Worm (Caenorhabditis elegans) whole organism, L2 larva: ENCODE results near the gene M01F1.9.

Experiments used
- R02D3.7 ChIP-seq: fragments of 150-350 bp; optimal IDR thresholded peaks from 2 replicates; lab custom pipeline; 2014; ENCODE audit warnings: missing biosample characterization, missing genetic modification characterization
- Y55F3AM.14 ChIP-seq: fragments of 200-800 bp; sonication (Bioruptor generic); optimal IDR thresholded peaks from 2 replicates; lab custom pipeline; 2018; ENCODE audit warnings: mild to moderate bottlenecking, missing genetic modification characterization, missing compliant biosample characterization
- ZK546.5 ChIP-seq: sonication (generic microtip); optimal IDR thresholded peaks from 2 replicates; lab custom pipeline; 2017; ENCODE audit warnings: missing biosample characterization, missing genetic modification characterization
- aly-2 ChIP-seq: fragments of 150-350 bp; optimal IDR thresholded peaks from 2 replicates; lab custom pipeline; 2014; ENCODE audit warnings: missing biosample characterization, missing genetic modification characterization
- ceh-16 ChIP-seq: fragments of 150-350 bp; optimal IDR thresholded peaks from 2 replicates; lab custom pipeline; 2014; ENCODE audit warnings: missing biosample characterization, missing genetic modification characterization
- ceh-82 ChIP-seq: fragments of 150-350 bp; optimal IDR thresholded peaks from 2 replicates; lab custom pipeline; 2014; ENCODE audit warnings: missing biosample characterization, missing genetic modification characterization
- crh-2 ChIP-seq: sonication (generic microtip); optimal IDR thresholded peaks from 2 replicates; lab custom pipeline; 2017; ENCODE audit warnings: missing biosample characterization, missing genetic modification characterization
- dmd-4 ChIP-seq: sonication (generic microtip); optimal IDR thresholded peaks from 2 replicates; lab custom pipeline; 2017; ENCODE audit warnings: missing biosample characterization, missing genetic modification characterization
- elt-1 ChIP-seq: fragments of 150-350 bp; optimal IDR thresholded peaks from 2 replicates; lab custom pipeline; 2014; ENCODE audit warnings: missing biosample characterization, missing genetic modification characterization
- fos-1 ChIP-seq: fragments of 150-350 bp; optimal IDR thresholded peaks from 2 replicates; lab custom pipeline; 2014; ENCODE audit warnings: missing biosample characterization, missing genetic modification characterization
- gmeb-1 ChIP-seq: fragments of 150-350 bp; optimal IDR thresholded peaks from 2 replicates; lab custom pipeline; 2014; ENCODE audit warnings: missing biosample characterization, missing genetic modification characterization
- lin-13 ChIP-seq: fragments of 150-350 bp; optimal IDR thresholded peaks from 2 replicates; lab custom pipeline; 2014; ENCODE audit warnings: missing biosample characterization, missing genetic modification reagents, missing genetic modification characterization
- lsy-2 ChIP-seq, 2 experiments: fragments of 150-350 bp in 1 of 2; sonication (generic microtip) in 1 of 2; optimal IDR thresholded peaks; 2 replicates each; lab custom pipeline; 2014 to 2017; ENCODE audit warnings: missing biosample characterization in 2 of 2, missing genetic modification characterization in 2 of 2
- mab-5 ChIP-seq: fragments of 150-350 bp; optimal IDR thresholded peaks from 2 replicates; lab custom pipeline; 2014; ENCODE audit warnings: missing biosample characterization, missing genetic modification characterization
- mdl-1 ChIP-seq, 2 experiments: fragments of 150-350 bp in 1 of 2; sonication (generic microtip) in 1 of 2; optimal IDR thresholded peaks; 2 replicates each; lab custom pipeline; 2017; ENCODE audit warnings: missing biosample characterization in 2 of 2, missing genetic modification characterization in 2 of 2
- nhr-11 ChIP-seq: fragments of 150-350 bp; optimal IDR thresholded peaks from 2 replicates; lab custom pipeline; 2014; ENCODE audit warnings: missing biosample characterization, missing genetic modification characterization
- nhr-12 ChIP-seq: fragments of 150-350 bp; optimal IDR thresholded peaks from 2 replicates; lab custom pipeline; 2014; ENCODE audit warnings: missing biosample characterization, missing genetic modification characterization
- nhr-129 ChIP-seq: fragments of 150-350 bp; optimal IDR thresholded peaks from 2 replicates; lab custom pipeline; 2014; ENCODE audit warnings: missing biosample characterization, missing genetic modification characterization
- nhr-21 ChIP-seq: fragments of 150-350 bp; optimal IDR thresholded peaks from 2 replicates; lab custom pipeline; 2014; ENCODE audit warnings: missing biosample characterization, missing genetic modification characterization
- nhr-23 ChIP-seq: fragments of 150-350 bp; optimal IDR thresholded peaks from 2 replicates; lab custom pipeline; 2014; ENCODE audit warnings: missing biosample characterization, missing genetic modification reagents, missing genetic modification characterization
- nhr-237 ChIP-seq: fragments of 150-350 bp; optimal IDR thresholded peaks from 2 replicates; lab custom pipeline; 2014; ENCODE audit warnings: missing biosample characterization, missing genetic modification characterization
- nhr-6 ChIP-seq: fragments of 150-350 bp; optimal IDR thresholded peaks from 2 replicates; lab custom pipeline; 2014; ENCODE audit warnings: missing biosample characterization, missing genetic modification characterization
- peb-1 ChIP-seq: fragments of 150-350 bp; optimal IDR thresholded peaks from 2 replicates; lab custom pipeline; 2014; ENCODE audit warnings: missing biosample characterization, missing genetic modification characterization
- sem-4 ChIP-seq: fragments of 150-350 bp; optimal IDR thresholded peaks from 2 replicates; lab custom pipeline; 2014; ENCODE audit warnings: missing biosample characterization, missing genetic modification reagents, missing genetic modification characterization
- skn-1 ChIP-seq: sonication (generic microtip); optimal IDR thresholded peaks from 2 replicates; lab custom pipeline; 2017; ENCODE audit warnings: missing biosample characterization, missing genetic modification characterization
- sma-3 ChIP-seq: sonication (generic microtip); optimal IDR thresholded peaks from 2 replicates; lab custom pipeline; 2016; ENCODE audit warnings: missing genetic modification reagents, missing genetic modification characterization, missing compliant biosample characterization
- unc-62 ChIP-seq: fragments of 150-350 bp; optimal IDR thresholded peaks from 2 replicates; lab custom pipeline; 2014; ENCODE audit warnings: missing biosample characterization, missing genetic modification reagents, missing genetic modification characterization
- zag-1 ChIP-seq: fragments of 150-350 bp; optimal IDR thresholded peaks from 2 replicates; lab custom pipeline; 2014; ENCODE audit warnings: missing biosample characterization, missing genetic modification characterization
- ztf-1 ChIP-seq: fragments of 200-800 bp; sonication (Bioruptor generic); conservative IDR thresholded peaks from 2 replicates; pipeline ENCODE4 v1.3.6; 2022; ENCODE audit warnings: missing genetic modification characterization, missing compliant biosample characterization
- ztf-11 ChIP-seq: sonication (generic microtip); optimal IDR thresholded peaks from 2 replicates; lab custom pipeline; 2017; ENCODE audit warnings: missing biosample characterization, missing genetic modification characterization

The M01F1.9 gene

ce11 chrIII:3471403-3472053 lies 27.3 kb downstream of the M01F1.9 start, which contains the start of gene rsu-1 (continued):
- TF ChIP-seq fos-1 (tag; lab: Kevin White, UChicago) (peak; percentile 78), sma-3 (GFP tag; lab: Kevin White, UChicago) (peak; percentile 58), peb-1 (no peak), sem-4 (tag; lab: Kevin White, UChicago) (peak; percentile 34), mab-5 (tag; lab: Kevin White, UChicago) (no peak), ztf-11 (tag; lab: Kevin White, UChicago) (no peak), nhr-23 (tag; lab: Kevin White, UChicago) (no peak), ZK546.5 (tag; lab: Kevin White, UChicago) (no peak), skn-1 (tag; lab: Kevin White, UChicago) (no peak), elt-1 (no peak), zag-1 (no peak), nhr-6 (peak; percentile 56), ceh-82 (tag; lab: Kevin White, UChicago) (no peak), R02D3.7 (tag; lab: Kevin White, UChicago) (no peak), lsy-2 (tag; optimal IDR thresholded peaks at IDR 0.05; lab: Kevin White, UChicago) (peak; percentile 33 to 67)

- TF ChIP-seq Y55F3AM.14 (no peak), nhr-11 (tag; lab: Kevin White, UChicago) (no peak), crh-2 (no peak), ztf-1 (GFP tag; lab: Robert Waterston, UW) (no peak), ceh-16 (tag; lab: Kevin White, UChicago) (no peak), dmd-4 (tag; lab: Kevin White, UChicago) (no peak), ztf-11 (tag; lab: Kevin White, UChicago) (no peak), unc-62 (GFP tag; lab: Kevin White, UChicago) (no peak), mdl-1 (tag; optimal IDR thresholded peaks at IDR 0.05; lab: Kevin White, UChicago) (no peak), nhr-21 (tag; lab: Kevin White, UChicago) (no peak), mab-5 (tag; lab: Kevin White, UChicago) (no peak), zag-1 (no peak), gmeb-1 (tag; lab: Kevin White, UChicago) (no peak)
These were observed 27.9 kb downstream of the M01F1.9 start for ce11 chrIII:3470973-3471372.

- TF ChIP-seq sma-3 (GFP tag; lab: Kevin White, UChicago) (peak; percentile 7), peb-1 (no peak), unc-62 (GFP tag; lab: Kevin White, UChicago) (peak; percentile 1), nhr-6 (no peak), nhr-21 (tag; lab: Kevin White, UChicago) (peak; percentile 22), ceh-82 (tag; lab: Kevin White, UChicago) (no peak), ceh-16 (tag; lab: Kevin White, UChicago) (no peak), mab-5 (tag; lab: Kevin White, UChicago) (no peak), lin-13 (GFP tag; lab: Kevin White, UChicago) (no peak), Y55F3AM.14 (no peak)
These were observed 28.4 kb downstream of the M01F1.9 start for ce11 chrIII:3470433-3470832.

ce11 chrIII:3469646-3470045 lies 29.2 kb downstream of the M01F1.9 start, which contains the start of gene smim-14:
Gene smim-14, minus strand, starts transcription at chrIII:3469746.
- TF ChIP-seq gmeb-1 (tag; lab: Kevin White, UChicago) (no peak), fos-1 (tag; lab: Kevin White, UChicago) (peak; percentile 13)
- TF ChIP-seq, all 48 proteins: peak for 1

ce11 chrIII:3468384-3468783 lies 30.5 kb downstream of the M01F1.9 start:
- no peak for TF ChIP-seq nhr-12 (tag; lab: Kevin White, UChicago)
- no peak for TF ChIP-seq nhr-129 (tag; lab: Kevin White, UChicago)
- peak; percentile 39 for TF ChIP-seq fos-1 (tag; lab: Kevin White, UChicago)

- no peak for TF ChIP-seq nhr-237 (tag; lab: Kevin White, UChicago)
- TF ChIP-seq nhr-6, result no peak
- TF ChIP-seq R02D3.7 (tag; lab: Kevin White, UChicago), result no peak
- no peak for TF ChIP-seq aly-2 (tag; lab: Kevin White, UChicago)
- no peak for TF ChIP-seq ztf-1 (GFP tag; lab: Robert Waterston, UW)
- no peak for TF ChIP-seq lin-13 (GFP tag; lab: Kevin White, UChicago)
- no peak for TF ChIP-seq peb-1
These were observed 31.8 kb downstream of the M01F1.9 start for ce11 chrIII:3467013-3467412.
